Worm (Caenorhabditis elegans) whole organism, mixed stage, embryonic: ENCODE data around the gene dyf-7.
A peak's percentile ranks its signal among the peaks of the same experiment; 100 is the strongest.

Experiments used
- M03D4.4 ChIP-seq: sonication (generic microtip); optimal IDR thresholded peaks from 2 replicates; lab custom pipeline; 2017; ENCODE audit warnings: mild to moderate bottlenecking, missing genetic modification characterization, missing compliant biosample characterization
- bed-3 ChIP-seq: fragments of 200-800 bp; sonication (Bioruptor generic); optimal IDR thresholded peaks from 3 replicates; lab custom pipeline; 2018; ENCODE audit warnings: mild to moderate bottlenecking, missing genetic modification characterization, moderate library complexity, missing compliant biosample characterization
- blmp-1 ChIP-seq: fragments of 150-350 bp; optimal IDR thresholded peaks from 2 replicates; lab custom pipeline; 2014; ENCODE audit warnings: missing biosample characterization, missing genetic modification characterization
- ceh-39 ChIP-seq: fragments of 150-350 bp; optimal IDR thresholded peaks from 2 replicates; lab custom pipeline; 2014; ENCODE audit warnings: missing biosample characterization, missing genetic modification characterization
- ceh-43 ChIP-seq: fragments of 200-800 bp; sonication (Bioruptor generic); optimal IDR thresholded peaks from 2 replicates; lab custom pipeline; 2018; ENCODE audit warnings: mild to moderate bottlenecking, missing genetic modification characterization, moderate library complexity, missing compliant biosample characterization
- ceh-83 ChIP-seq: fragments of 200-800 bp; sonication (Bioruptor generic); optimal IDR thresholded peaks from 2 replicates; lab custom pipeline; 2018; ENCODE audit warnings: mild to moderate bottlenecking, missing genetic modification characterization, missing compliant biosample characterization
- ces-1 ChIP-seq: fragments of 150-350 bp; optimal IDR thresholded peaks from 2 replicates; lab custom pipeline; 2014; ENCODE audit warnings: missing biosample characterization, missing genetic modification reagents, missing genetic modification characterization
- cnd-1 ChIP-seq: fragments of 200-800 bp; sonication (Bioruptor generic); optimal IDR thresholded peaks from 2 replicates; lab custom pipeline; 2018; ENCODE audit warnings: mild to moderate bottlenecking, missing genetic modification characterization, missing compliant biosample characterization
- elt-1 ChIP-seq: sonication (generic microtip); optimal IDR thresholded peaks from 2 replicates; lab custom pipeline; 2017; ENCODE audit warnings: missing genetic modification characterization, mild to moderate bottlenecking, missing compliant biosample characterization, antibody characterized with exemption, moderate library complexity, borderline replicate concordance; ENCODE audit not compliant: insufficient read depth
- elt-3 ChIP-seq: fragments of 150-350 bp; optimal IDR thresholded peaks from 2 replicates; lab custom pipeline; 2014; ENCODE audit warnings: missing biosample characterization, missing genetic modification characterization
- flh-1 ChIP-seq: fragments of 200-800 bp; sonication (Bioruptor generic); optimal IDR thresholded peaks from 2 replicates; lab custom pipeline; 2018; ENCODE audit warnings: mild to moderate bottlenecking, missing genetic modification characterization, moderate library complexity, missing compliant biosample characterization
- ham-2 ChIP-seq: fragments of 200-800 bp; sonication (Bioruptor generic); optimal IDR thresholded peaks from 2 replicates; lab custom pipeline; 2018; ENCODE audit warnings: mild to moderate bottlenecking, missing genetic modification characterization, missing compliant biosample characterization
- hlh-1 ChIP-seq: fragments of 150-350 bp; optimal IDR thresholded peaks from 2 replicates; lab custom pipeline; 2014; ENCODE audit warnings: missing biosample characterization, missing genetic modification reagents, missing genetic modification characterization
- lin-13 ChIP-seq: fragments of 150-350 bp; optimal IDR thresholded peaks from 2 replicates; lab custom pipeline; 2014; ENCODE audit warnings: missing biosample characterization, missing genetic modification characterization
- lin-32 ChIP-seq: fragments of 200-800 bp; sonication (Bioruptor generic); optimal IDR thresholded peaks from 2 replicates; lab custom pipeline; 2018; ENCODE audit warnings: mild to moderate bottlenecking, missing genetic modification characterization, missing compliant biosample characterization
- mab-5 ChIP-seq: fragments of 150-350 bp; optimal IDR thresholded peaks from 2 replicates; lab custom pipeline; 2014; ENCODE audit warnings: missing biosample characterization, missing genetic modification characterization
- mep-1 ChIP-seq: fragments of 150-350 bp; optimal IDR thresholded peaks from 2 replicates; lab custom pipeline; 2017; ENCODE audit warnings: missing biosample characterization, missing genetic modification reagents, missing genetic modification characterization, inconsistent platforms
- mls-2 ChIP-seq: sonication (generic microtip); optimal IDR thresholded peaks from 2 replicates; lab custom pipeline; 2016; ENCODE audit warnings: mild to moderate bottlenecking, missing genetic modification characterization, moderate library complexity, missing compliant biosample characterization
- nhr-12 ChIP-seq: fragments of 150-350 bp; optimal IDR thresholded peaks from 2 replicates; lab custom pipeline; 2014; ENCODE audit warnings: missing biosample characterization, missing genetic modification characterization
- nhr-237 ChIP-seq: fragments of 150-350 bp; optimal IDR thresholded peaks from 2 replicates; lab custom pipeline; 2014; ENCODE audit warnings: missing biosample characterization, missing genetic modification characterization
- nhr-28 ChIP-seq: fragments of 150-350 bp; optimal IDR thresholded peaks from 2 replicates; lab custom pipeline; 2014; ENCODE audit warnings: missing biosample characterization, missing genetic modification characterization
- nhr-76 ChIP-seq: sonication (generic microtip); optimal IDR thresholded peaks from 2 replicates; lab custom pipeline; 2017; ENCODE audit warnings: missing biosample characterization, missing genetic modification characterization
- snpc-4 ChIP-seq: fragments of 150-350 bp; optimal IDR thresholded peaks from 2 replicates; lab custom pipeline; 2014; ENCODE audit warnings: missing biosample characterization, missing genetic modification characterization
- sptf-1 ChIP-seq: sonication (generic microtip); optimal IDR thresholded peaks from 2 replicates; lab custom pipeline; 2017; ENCODE audit warnings: mild to moderate bottlenecking, missing genetic modification characterization, moderate library complexity, missing compliant biosample characterization
- tbx-8 ChIP-seq: fragments of 200-800 bp; sonication (Bioruptor generic); optimal IDR thresholded peaks from 2 replicates; lab custom pipeline; 2018; ENCODE audit warnings: mild to moderate bottlenecking, missing genetic modification characterization, moderate library complexity, missing compliant biosample characterization
- unc-120 ChIP-seq: sonication (generic microtip); optimal IDR thresholded peaks from 2 replicates; lab custom pipeline; 2017; ENCODE audit warnings: missing genetic modification characterization, missing compliant biosample characterization; ENCODE audit not compliant: poor library complexity, severe bottlenecking
- unc-39 ChIP-seq: fragments of 150-350 bp; optimal IDR thresholded peaks from 2 replicates; lab custom pipeline; 2014; ENCODE audit warnings: missing biosample characterization, missing genetic modification characterization
- unc-62 ChIP-seq: fragments of 150-350 bp; optimal IDR thresholded peaks from 2 replicates; lab custom pipeline; 2014; ENCODE audit warnings: missing biosample characterization, missing genetic modification reagents, missing genetic modification characterization
- zip-8 ChIP-seq: fragments of 150-350 bp; optimal IDR thresholded peaks from 2 replicates; lab custom pipeline; 2014; ENCODE audit warnings: missing biosample characterization, missing genetic modification characterization
- ztf-11 ChIP-seq: fragments of 150-350 bp; optimal IDR thresholded peaks from 2 replicates; lab custom pipeline; 2014; ENCODE audit warnings: missing biosample characterization, missing genetic modification characterization

The dyf-7 gene

DNA sequence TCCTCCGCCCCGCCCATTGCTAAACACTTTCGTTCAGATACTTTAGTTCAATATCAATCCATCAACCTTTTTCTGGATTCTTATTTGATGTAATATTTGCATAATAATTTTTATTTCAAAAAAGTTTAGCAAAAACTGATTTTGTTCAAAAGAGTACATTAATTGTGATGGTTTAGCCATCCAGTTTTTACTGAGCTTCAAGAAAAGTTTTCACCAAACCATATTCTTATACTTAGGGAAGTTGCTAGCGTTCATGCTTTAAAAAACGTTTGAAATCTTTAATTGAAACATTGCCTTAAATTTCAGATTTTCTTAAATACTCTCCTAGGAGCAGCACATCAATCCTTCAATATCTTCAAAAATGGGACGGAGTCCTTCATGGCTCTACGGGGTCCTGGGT is 18.8 kb downstream of the dyf-7 start, which contains the start of gene him-4:
Gene him-4 (plus strand): TSS at position 301 of the 400 bp plus-strand sequence.
- TF ChIP-seq nhr-76 (tag; lab: Kevin White, UChicago) (no peak), ztf-11 (no peak), blmp-1 (tag; lab: Kevin White, UChicago) (no peak), cnd-1 (tag; lab: Kevin White, UChicago) (no peak), flh-1 (GFP tag; lab: Kevin White, UChicago) (no peak), snpc-4 (tag; lab: Kevin White, UChicago) (no peak), bed-3 (GFP tag; lab: Kevin White, UChicago) (no peak), lin-32 (GFP tag; lab: Kevin White, UChicago) (no peak), nhr-237 (no peak)

DNA sequence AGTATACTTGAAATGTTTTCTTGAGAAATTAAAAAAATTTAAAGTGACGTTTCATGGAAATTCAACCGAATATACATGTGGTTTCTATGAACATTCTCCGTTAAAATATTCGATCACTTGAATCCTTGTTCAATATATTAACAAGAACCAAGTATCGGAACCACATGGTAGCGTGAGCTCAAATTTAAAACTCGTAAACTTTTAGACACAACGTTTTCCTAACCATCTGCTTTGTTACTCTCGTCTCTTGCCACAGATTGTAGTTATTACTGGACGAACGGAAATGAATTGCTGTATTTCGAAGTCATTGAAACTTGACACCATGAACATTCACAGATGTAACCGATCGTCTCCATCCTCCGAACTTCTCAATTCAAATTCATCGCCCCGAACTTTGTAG is 20.6 kb downstream of the dyf-7 start:
- TF ChIP-seq unc-39 (tag; lab: Kevin White, UChicago) (no peak), bed-3 (GFP tag; lab: Kevin White, UChicago) (no peak), ceh-83 (GFP tag; lab: Kevin White, UChicago) (no peak), ztf-11 (no peak), elt-3 (tag; lab: Kevin White, UChicago) (no peak), snpc-4 (tag; lab: Kevin White, UChicago) (no peak), ham-2 (no peak), flh-1 (GFP tag; lab: Kevin White, UChicago) (no peak), mab-5 (tag; lab: Kevin White, UChicago) (no peak), nhr-76 (tag; lab: Kevin White, UChicago) (no peak)

DNA sequence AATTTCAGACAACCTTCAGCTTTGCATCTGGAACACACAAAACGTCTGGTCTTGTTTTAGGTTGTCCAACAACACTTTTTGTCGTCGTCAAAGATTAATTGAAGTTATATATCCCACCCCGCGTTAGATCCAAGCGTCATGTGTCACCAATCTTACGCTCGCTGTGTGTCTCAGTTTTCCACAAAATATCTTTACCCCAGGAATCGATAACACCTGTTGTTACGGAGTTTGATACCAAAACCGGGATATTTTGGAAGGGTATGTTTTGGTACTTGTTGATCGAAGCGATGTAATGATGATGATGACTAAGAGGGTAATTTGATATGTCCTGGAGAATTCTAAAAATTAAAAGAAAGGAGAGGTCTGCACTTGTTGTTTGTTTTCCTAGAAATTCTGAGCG is 37.0 kb downstream of the dyf-7 start:
- TF ChIP-seq mab-5 (tag; lab: Kevin White, UChicago), result no peak
- peak; percentile 98 for TF ChIP-seq hlh-1 (tag; lab: Kevin White, UChicago)
- TF ChIP-seq unc-62 (GFP tag; lab: Kevin White, UChicago), result peak; percentile 5
- TF ChIP-seq unc-120, result peak; percentile 82

DNA sequence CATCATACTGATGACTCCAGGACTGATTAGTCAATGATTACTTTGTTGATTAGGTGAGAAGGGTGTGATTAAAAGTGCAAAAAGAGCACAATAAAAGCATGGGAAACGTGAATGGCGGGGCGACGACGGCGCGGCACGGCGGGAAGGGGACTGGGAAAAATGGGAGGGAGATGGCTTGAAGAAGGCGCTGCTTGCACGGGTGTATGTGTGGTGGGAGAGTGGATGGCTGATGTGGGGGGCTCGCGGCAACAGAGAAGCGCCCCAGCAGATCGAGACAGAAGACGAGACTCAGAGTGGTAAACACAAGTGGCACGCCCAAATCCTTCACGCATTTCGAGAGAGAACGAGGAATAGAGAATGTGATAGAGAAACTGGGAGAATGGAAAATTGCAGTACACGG is 39.3 kb downstream of the dyf-7 start, which contains the start of gene F15G9.5:
Gene F15G9.5 (minus strand): TSS at position 159 of the 400 bp plus-strand sequence.
- no peak for TF ChIP-seq ceh-39 (tag; lab: Kevin White, UChicago)
- TF ChIP-seq ceh-83 (GFP tag; lab: Kevin White, UChicago), result no peak
- no peak for TF ChIP-seq mab-5 (tag; lab: Kevin White, UChicago)
- peak; percentile 46 for TF ChIP-seq hlh-1 (tag; lab: Kevin White, UChicago)
- TF ChIP-seq cnd-1 (tag; lab: Kevin White, UChicago), result no peak
- peak; percentile 31 for TF ChIP-seq mls-2 (tag; lab: Kevin White, UChicago)
- TF ChIP-seq nhr-76 (tag; lab: Kevin White, UChicago), result no peak
- TF ChIP-seq blmp-1 (tag; lab: Kevin White, UChicago), result no peak
- TF ChIP-seq lin-13 (tag; lab: Kevin White, UChicago), result no peak
- peak; percentile 28 for TF ChIP-seq sptf-1 (tag; lab: Kevin White, UChicago)
- no peak for TF ChIP-seq nhr-237
- peak; percentile 11 for TF ChIP-seq mep-1 (tag; lab: Kevin White, UChicago)
- peak; percentile 12 for TF ChIP-seq M03D4.4 (tag; lab: Kevin White, UChicago)
- TF ChIP-seq tbx-8 (GFP tag; lab: Kevin White, UChicago), result no peak
- TF ChIP-seq unc-120, result peak; percentile 65
- no peak for TF ChIP-seq ceh-43 (GFP tag; lab: Kevin White, UChicago)
- peak; percentile 35 for TF ChIP-seq ces-1 (GFP tag; lab: Kevin White, UChicago)
- TF ChIP-seq nhr-12 (tag; lab: Kevin White, UChicago), result no peak

DNA sequence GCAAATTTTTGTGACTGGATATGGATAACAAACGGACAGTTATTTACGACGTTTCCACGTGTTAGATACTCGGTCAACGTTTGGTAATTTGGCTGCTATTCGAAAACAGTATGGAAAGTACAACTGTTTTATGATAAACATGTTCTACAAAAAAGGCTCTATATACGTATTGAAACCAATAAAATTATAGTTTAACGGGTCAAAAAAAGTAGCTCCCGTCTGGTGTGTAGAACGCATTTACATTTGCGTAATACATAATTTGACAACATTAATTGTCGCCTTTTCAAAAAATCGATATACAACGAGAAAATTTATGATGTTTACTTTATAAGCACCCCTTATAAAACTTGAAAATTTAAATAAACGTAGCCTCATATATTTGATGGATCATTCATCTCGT is 43.6 kb downstream of the dyf-7 start:
- TF ChIP-seq nhr-28 (tag; lab: Kevin White, UChicago) (no peak), ces-1 (GFP tag; lab: Kevin White, UChicago) (no peak), zip-8 (tag; lab: Kevin White, UChicago) (no peak), ceh-83 (GFP tag; lab: Kevin White, UChicago) (no peak), M03D4.4 (tag; lab: Kevin White, UChicago) (no peak), snpc-4 (tag; lab: Kevin White, UChicago) (no peak), unc-62 (GFP tag; lab: Kevin White, UChicago) (no peak), ceh-43 (GFP tag; lab: Kevin White, UChicago) (no peak), nhr-76 (tag; lab: Kevin White, UChicago) (no peak), mep-1 (tag; lab: Kevin White, UChicago) (no peak), blmp-1 (tag; lab: Kevin White, UChicago) (no peak), elt-1 (tag; lab: Kevin White, UChicago) (no peak), mab-5 (tag; lab: Kevin White, UChicago) (no peak), mls-2 (tag; lab: Kevin White, UChicago) (no peak)
